Fruit fly (Drosophila melanogaster) whole organism, pupa: ENCODE measurements around the gene Osi19.
A peak's percentile ranks its signal among the peaks of the same experiment; 100 is the strongest.

Experiments
- CG10348 ChIP-seq: fragments of 200-800 bp; sonication (Bioruptor generic); IDR thresholded peaks from 2 replicates; pipeline ENCODE4 v1.3.6; 2022; ENCODE audit warnings: missing biosample characterization, missing genetic modification characterization
- CG12605 ChIP-seq: fragments of 200-800 bp; sonication (Bioruptor generic); IDR thresholded peaks from 2 replicates; pipeline ENCODE4 v1.3.6; 2022; ENCODE audit warnings: missing biosample characterization, missing genetic modification characterization
- CG13204 ChIP-seq: fragments of 200-800 bp; sonication (Bioruptor generic); optimal IDR thresholded peaks from 2 replicates; lab custom pipeline; 2018; ENCODE audit warnings: missing biosample characterization, mild to moderate bottlenecking, missing genetic modification characterization, moderate library complexity
- CG14655 ChIP-seq: fragments of 200-800 bp; sonication (Bioruptor generic); optimal IDR thresholded peaks from 3 replicates; lab custom pipeline; 2017; ENCODE audit warnings: mild to moderate bottlenecking, missing biosample characterization, missing genetic modification reagents, missing genetic modification characterization
- CG15710 ChIP-seq: fragments of 200-800 bp; sonication (Bioruptor generic); optimal IDR thresholded peaks from 2 replicates; lab custom pipeline; 2018; ENCODE audit warnings: missing biosample characterization, mild to moderate bottlenecking, missing genetic modification characterization, moderate library complexity
- CG17806 ChIP-seq: fragments of 200-800 bp; sonication (Bioruptor generic); optimal IDR thresholded peaks from 2 replicates; lab custom pipeline; 2018; ENCODE audit warnings: missing biosample characterization, mild to moderate bottlenecking, missing genetic modification characterization, moderate library complexity
- CG32121 ChIP-seq: fragments of 200-800 bp; sonication (Bioruptor generic); IDR thresholded peaks from 2 replicates; pipeline ENCODE4 v1.3.6; 2022; ENCODE audit warnings: missing biosample characterization, missing genetic modification characterization
- CG34367 ChIP-seq: fragments of 200-800 bp; sonication (Bioruptor generic); optimal IDR thresholded peaks from 2 replicates; lab custom pipeline; 2018; ENCODE audit warnings: missing biosample characterization, mild to moderate bottlenecking, missing genetic modification characterization
- CG4496 ChIP-seq: fragments of 200-800 bp; sonication (Bioruptor generic); IDR thresholded peaks from 3 replicates; pipeline ENCODE4 v1.3.6; 2022; ENCODE audit warnings: missing biosample characterization, missing genetic modification characterization
- CG8159 ChIP-seq: fragments of 200-800 bp; sonication (Bioruptor generic); optimal IDR thresholded peaks from 3 replicates; lab custom pipeline; 2018; ENCODE audit warnings: missing biosample characterization, mild to moderate bottlenecking, missing genetic modification characterization, moderate library complexity
- CG8301 ChIP-seq: fragments of 200-800 bp; sonication (Bioruptor generic); optimal IDR thresholded peaks from 2 replicates; lab custom pipeline; 2018; ENCODE audit warnings: missing biosample characterization, mild to moderate bottlenecking, missing genetic modification characterization
- CG9948 ChIP-seq: fragments of 200-800 bp; sonication (Bioruptor generic); optimal IDR thresholded peaks from 2 replicates; lab custom pipeline; 2018; ENCODE audit warnings: missing biosample characterization, mild to moderate bottlenecking, missing genetic modification characterization, moderate library complexity
- D1 ChIP-seq: fragments of 200-800 bp; sonication (Bioruptor generic); optimal IDR thresholded peaks from 2 replicates; lab custom pipeline; 2018; ENCODE audit warnings: missing biosample characterization, mild to moderate bottlenecking, missing genetic modification characterization, moderate library complexity
- EcR ChIP-seq: fragments of 200-800 bp; sonication (Bioruptor generic); optimal IDR thresholded peaks from 3 replicates; lab custom pipeline; 2019; ENCODE audit warnings: missing biosample characterization, missing genetic modification characterization, mild to moderate bottlenecking, moderate library complexity, missing genetic modification reagents
- Ets98B ChIP-seq: fragments of 200-800 bp; sonication (Bioruptor generic); IDR thresholded peaks from 2 replicates; pipeline ENCODE4 v1.3.6; 2022; ENCODE audit warnings: missing biosample characterization, missing genetic modification characterization
- Pif1A ChIP-seq: fragments of 200-800 bp; sonication (Bioruptor generic); optimal IDR thresholded peaks from 3 replicates; lab custom pipeline; 2016; ENCODE audit warnings: missing biosample characterization, missing genetic modification characterization
- Pif1B ChIP-seq: fragments of 200-800 bp; sonication (Bioruptor generic); optimal IDR thresholded peaks from 3 replicates; lab custom pipeline; 2016; ENCODE audit warnings: missing biosample characterization, missing genetic modification characterization
- Snoo ChIP-seq: fragments of 200-800 bp; sonication (Bioruptor generic); optimal IDR thresholded peaks from 3 replicates; lab custom pipeline; 2017; ENCODE audit warnings: missing biosample characterization, mild to moderate bottlenecking, missing genetic modification characterization, inconsistent platforms
- fd96Ca ChIP-seq: fragments of 200-800 bp; sonication (Bioruptor generic); IDR thresholded peaks from 3 replicates; pipeline ENCODE4 v1.3.6; 2022; ENCODE audit warnings: missing biosample characterization, missing genetic modification characterization
- gl ChIP-seq: fragments of 200-800 bp; sonication (Bioruptor generic); optimal IDR thresholded peaks from 2 replicates; lab custom pipeline; 2018; ENCODE audit warnings: missing biosample characterization, mild to moderate bottlenecking, missing genetic modification characterization
- rn ChIP-seq: fragments of 200-800 bp; sonication (Bioruptor generic); IDR thresholded peaks from 2 replicates; pipeline ENCODE4 v1.3.6; 2022; ENCODE audit warnings: missing biosample characterization, missing genetic modification characterization

Osi19 gene

dm6 chr3R:6353624-6354352 is 18.6 kb downstream of the Osi19 start:
- peak; percentile 79 for TF ChIP-seq CG9948 (tag; lab: Kevin White, UChicago)
- TF ChIP-seq CG8159 = peak; percentile 84
- TF ChIP-seq CG13204 (GFP tag; lab: Kevin White, UChicago) = no peak
- peak; percentile 70 for TF ChIP-seq CG34367 (tag; lab: Kevin White, UChicago)
- TF ChIP-seq Pif1B = peak; percentile 73
- TF ChIP-seq CG8301 (tag; lab: Kevin White, UChicago) = peak; percentile 82
- no peak for TF ChIP-seq CG12605 (GFP tag; lab: Robert Waterston, UW)
- peak; percentile 65 for TF ChIP-seq Snoo (tag; lab: Kevin White, UChicago)
- TF ChIP-seq CG4496 = peak; percentile 72; the same call in 2 of the 3 replicates
- no peak; the same call in 1 of the 2 replicates for TF ChIP-seq Ets98B (GFP tag; lab: Robert Waterston, UW)
- no peak for TF ChIP-seq rn
- peak; percentile 79 for TF ChIP-seq CG17806 (tag; lab: Kevin White, UChicago)
- TF ChIP-seq gl = peak; percentile 39
- peak; percentile 71 for TF ChIP-seq CG15710 (tag; lab: Kevin White, UChicago)
- TF ChIP-seq Pif1A (GFP tag; lab: Kevin White, UChicago) = peak; percentile 82
- peak; percentile 39 for TF ChIP-seq D1 (tag; lab: Kevin White, UChicago)
- peak; percentile 54 for TF ChIP-seq CG32121 (GFP tag; lab: Robert Waterston, UW)

- TF ChIP-seq CG4496 (no peak), CG12605 (GFP tag; lab: Robert Waterston, UW) (no peak), CG8159 (no peak), CG13204 (GFP tag; lab: Kevin White, UChicago) (no peak), CG15710 (tag; lab: Kevin White, UChicago) (no peak), CG9948 (tag; lab: Kevin White, UChicago) (no peak), fd96Ca (GFP tag; lab: Robert Waterston, UW) (no peak), D1 (tag; lab: Kevin White, UChicago) (no peak), CG8301 (tag; lab: Kevin White, UChicago) (no peak), CG10348 (no peak)
Observed at dm6 chr3R:6354408-6354807, 19.2 kb downstream of the Osi19 start.

- TF ChIP-seq CG17806 (tag; lab: Kevin White, UChicago) (no peak), D1 (tag; lab: Kevin White, UChicago) (no peak), Pif1A (GFP tag; lab: Kevin White, UChicago) (no peak), EcR (no peak), Ets98B (GFP tag; lab: Robert Waterston, UW) (peak; percentile 28; the same call in 1 of the 2 replicates), CG10348 (no peak), CG32121 (GFP tag; lab: Robert Waterston, UW) (no peak), CG8301 (tag; lab: Kevin White, UChicago) (no peak), rn (no peak), Snoo (tag; lab: Kevin White, UChicago) (no peak), CG4496 (no peak), fd96Ca (GFP tag; lab: Robert Waterston, UW) (peak; percentile 73)
Observed at dm6 chr3R:6368100-6368499, 32.9 kb downstream of the Osi19 start, which contains the start of gene CG42724. Gene CG42724, minus strand, starts transcription at chr3R:6368288.

dm6 chr3R:6368550-6369238 is 33.5 kb downstream of the Osi19 start, which contains the start of gene CG10286:
Gene CG10286, plus strand, starts transcription at chr3R:6368965.
- TF ChIP-seq CG17806 (tag; lab: Kevin White, UChicago) (peak; percentile 31), rn (no peak), CG15710 (tag; lab: Kevin White, UChicago) (peak; percentile 16), CG14655 (GFP tag; lab: Kevin White, UChicago) (no peak), CG9948 (tag; lab: Kevin White, UChicago) (peak; percentile 18)

- TF ChIP-seq CG15710 (tag; lab: Kevin White, UChicago) (peak; percentile 7), CG13204 (GFP tag; lab: Kevin White, UChicago) (no peak), CG8301 (tag; lab: Kevin White, UChicago) (peak; percentile 42), CG17806 (tag; lab: Kevin White, UChicago) (peak; percentile 11), CG32121 (GFP tag; lab: Robert Waterston, UW) (0 out of 2 replicates have a peak, but pooled peaks have one; percentile 12), CG4496 (peak; percentile 46; the same call in 1 of the 3 replicates), Ets98B (GFP tag; lab: Robert Waterston, UW) (peak; percentile 17; the same call in 1 of the 2 replicates), CG8159 (peak; percentile 44), EcR (peak; percentile 61), D1 (tag; lab: Kevin White, UChicago) (no peak), CG12605 (GFP tag; lab: Robert Waterston, UW) (peak; percentile 34), gl (peak; percentile 0), fd96Ca (GFP tag; lab: Robert Waterston, UW) (no peak), CG34367 (tag; lab: Kevin White, UChicago) (no peak), CG9948 (tag; lab: Kevin White, UChicago) (peak; percentile 3), CG14655 (GFP tag; lab: Kevin White, UChicago) (no peak), Snoo (tag; lab: Kevin White, UChicago) (peak; percentile 9)
Observed at dm6 chr3R:6373512-6374306, 38.5 kb downstream of the Osi19 start.
